Fruit fly (Drosophila melanogaster) whole organism, prepupa: ENCODE data around the gene CG12725.

Source experiments
- Blimp-1 ChIP-seq: fragments of 200-800 bp; sonication (Bioruptor generic); optimal IDR thresholded peaks from 3 replicates; lab custom pipeline; 2017; ENCODE audit warnings: missing biosample characterization, missing genetic modification characterization, mild to moderate bottlenecking, moderate library complexity, missing genetic modification reagents
- CG10631 ChIP-seq: fragments of 200-800 bp; sonication (Bioruptor generic); optimal IDR thresholded peaks from 2 replicates; lab custom pipeline; 2016; ENCODE audit warnings: missing biosample characterization, missing genetic modification characterization
- CG10669 ChIP-seq: fragments of 200-800 bp; sonication (Bioruptor generic); optimal IDR thresholded peaks from 3 replicates; lab custom pipeline; 2018; ENCODE audit warnings: missing biosample characterization, mild to moderate bottlenecking, missing genetic modification characterization, moderate library complexity
- CG11294 ChIP-seq: fragments of 200-800 bp; sonication (Bioruptor generic); IDR thresholded peaks from 2 replicates; pipeline ENCODE4 v1.3.6; 2022; ENCODE audit warnings: missing biosample characterization, missing genetic modification characterization
- CG11902 ChIP-seq: fragments of 200-800 bp; sonication (Bioruptor generic); optimal IDR thresholded peaks from 3 replicates; lab custom pipeline; 2016; ENCODE audit warnings: missing biosample characterization, missing genetic modification characterization
- CG15336 ChIP-seq: fragments of 200-800 bp; sonication (Bioruptor generic); IDR thresholded peaks from 2 replicates; pipeline ENCODE4 v1.3.6; 2022; ENCODE audit warnings: missing biosample characterization, missing genetic modification characterization
- CG16779 ChIP-seq: fragments of 200-800 bp; sonication (Bioruptor generic); optimal IDR thresholded peaks from 3 replicates; lab custom pipeline; 2017; ENCODE audit warnings: missing biosample characterization, mild to moderate bottlenecking, missing genetic modification characterization
- CG3032 ChIP-seq: fragments of 200-800 bp; optimal IDR thresholded peaks from 2 replicates; lab custom pipeline; 2019; ENCODE audit warnings: missing biosample characterization, mild to moderate bottlenecking, missing genetic modification characterization, moderate library complexity
- CG31627 ChIP-seq: fragments of 200-800 bp; sonication (Bioruptor generic); optimal IDR thresholded peaks from 3 replicates; lab custom pipeline; 2016; ENCODE audit warnings: missing biosample characterization, missing genetic modification characterization
- CG32006 ChIP-seq: fragments of 200-800 bp; sonication (Bioruptor generic); optimal IDR thresholded peaks from 3 replicates; lab custom pipeline; 2017; ENCODE audit warnings: missing biosample characterization, mild to moderate bottlenecking, missing genetic modification characterization
- CG3919 ChIP-seq: fragments of 200-800 bp; sonication (Bioruptor generic); optimal IDR thresholded peaks from 3 replicates; lab custom pipeline; 2016; ENCODE audit warnings: missing biosample characterization, missing genetic modification characterization
- CG6163 ChIP-seq: fragments of 200-800 bp; sonication (Bioruptor generic); IDR thresholded peaks from 3 replicates; pipeline ENCODE4 v1.3.6; 2022; ENCODE audit warnings: missing biosample characterization, missing genetic modification characterization
- CG6808 ChIP-seq: fragments of 200-800 bp; sonication (Bioruptor generic); optimal IDR thresholded peaks from 3 replicates; lab custom pipeline; 2017; ENCODE audit warnings: missing biosample characterization, missing genetic modification characterization, mild to moderate bottlenecking, moderate library complexity, missing genetic modification reagents
- CG8119 ChIP-seq: fragments of 200-800 bp; sonication (Bioruptor generic); IDR thresholded peaks from 3 replicates; pipeline ENCODE4 v1.3.6; 2022; ENCODE audit warnings: missing biosample characterization, missing genetic modification characterization
- CG8319 ChIP-seq: fragments of 200-800 bp; sonication (Bioruptor generic); optimal IDR thresholded peaks from 3 replicates; lab custom pipeline; 2016; ENCODE audit warnings: missing biosample characterization, missing genetic modification characterization
- Eip75B ChIP-seq: fragments of 200-800 bp; sonication (Bioruptor generic); optimal IDR thresholded peaks from 3 replicates; lab custom pipeline; 2016; ENCODE audit warnings: missing biosample characterization, missing genetic modification characterization
- Eip78C ChIP-seq: fragments of 200-800 bp; sonication (Bioruptor generic); peaks from one replicate; lab custom pipeline; 2016; ENCODE audit warnings: missing biosample characterization, missing genetic modification characterization
- Eip93F ChIP-seq: fragments of 200-800 bp; sonication (Bioruptor generic); optimal IDR thresholded peaks from 2 replicates; lab custom pipeline; 2016; ENCODE audit warnings: missing biosample characterization, mild to moderate bottlenecking, missing genetic modification characterization
- Ets21C ChIP-seq: fragments of 200-800 bp; sonication (Bioruptor generic); optimal IDR thresholded peaks from 3 replicates; lab custom pipeline; 2016; ENCODE audit warnings: missing biosample characterization, missing genetic modification characterization
- Ets96B ChIP-seq: fragments of 200-800 bp; optimal IDR thresholded peaks from 2 replicates; lab custom pipeline; 2019; ENCODE audit warnings: missing biosample characterization, mild to moderate bottlenecking, missing genetic modification characterization, moderate library complexity
- Gug ChIP-seq: fragments of 200-800 bp; sonication (Bioruptor generic); IDR thresholded peaks from 2 replicates; pipeline ENCODE4 v1.3.6; 2022; ENCODE audit warnings: missing biosample characterization, missing genetic modification characterization
- Hr38 ChIP-seq: sonication (Bioruptor generic); optimal IDR thresholded peaks from 2 replicates; lab custom pipeline; 2016; ENCODE audit warnings: missing biosample characterization, missing genetic modification characterization
- Hr39 ChIP-seq: fragments of 200-800 bp; sonication (Bioruptor generic); optimal IDR thresholded peaks from 2 replicates; lab custom pipeline; 2016; ENCODE audit warnings: missing biosample characterization, missing genetic modification characterization
- Hr4 ChIP-seq: fragments of 200-800 bp; sonication (Bioruptor generic); optimal IDR thresholded peaks from 3 replicates; lab custom pipeline; 2016; ENCODE audit warnings: missing biosample characterization, missing genetic modification characterization
- Lpt ChIP-seq: fragments of 200-800 bp; sonication (Bioruptor generic); optimal IDR thresholded peaks from 3 replicates; lab custom pipeline; 2016; ENCODE audit warnings: missing biosample characterization, missing genetic modification characterization
- Met ChIP-seq: fragments of 200-800 bp; sonication (Bioruptor generic); optimal IDR thresholded peaks from 3 replicates; lab custom pipeline; 2016; ENCODE audit warnings: missing biosample characterization, missing genetic modification characterization
- OdsH ChIP-seq: fragments of 200-800 bp; sonication (Bioruptor generic); optimal IDR thresholded peaks from 3 replicates; lab custom pipeline; 2016; ENCODE audit warnings: missing biosample characterization, missing genetic modification characterization
- Smox ChIP-seq: fragments of 200-800 bp; sonication (Bioruptor generic); optimal IDR thresholded peaks from 3 replicates; lab custom pipeline; 2016; ENCODE audit warnings: missing biosample characterization, missing genetic modification characterization
- Sox102F ChIP-seq: fragments of 200-800 bp; sonication (Bioruptor generic); optimal IDR thresholded peaks from 2 replicates; lab custom pipeline; 2016; ENCODE audit warnings: missing biosample characterization, mild to moderate bottlenecking, missing genetic modification characterization
- Sox14 ChIP-seq: fragments of 200-800 bp; sonication (Bioruptor generic); optimal IDR thresholded peaks from 3 replicates; lab custom pipeline; 2016; ENCODE audit warnings: missing biosample characterization, missing genetic modification characterization
- Sox15 ChIP-seq: fragments of 200-800 bp; sonication (Bioruptor generic); optimal IDR thresholded peaks from 3 replicates; lab custom pipeline; 2016; ENCODE audit warnings: missing biosample characterization, missing genetic modification characterization
- cyc ChIP-seq: fragments of 200-800 bp; sonication (Bioruptor generic); optimal IDR thresholded peaks from 3 replicates; lab custom pipeline; 2016; ENCODE audit warnings: missing biosample characterization, missing genetic modification characterization
- dac ChIP-seq: fragments of 200-800 bp; sonication (Bioruptor generic); optimal IDR thresholded peaks from 2 replicates; lab custom pipeline; 2017; ENCODE audit warnings: missing biosample characterization, mild to moderate bottlenecking, missing genetic modification characterization
- dsx ChIP-seq: fragments of 200-800 bp; optimal IDR thresholded peaks from 3 replicates; lab custom pipeline; 2019; ENCODE audit warnings: missing biosample characterization, mild to moderate bottlenecking, missing genetic modification characterization, moderate library complexity; ENCODE audit not compliant: poor library complexity, severe bottlenecking
- eg ChIP-seq: fragments of 200-800 bp; sonication (Bioruptor generic); IDR thresholded peaks from 3 replicates; pipeline ENCODE4 v1.3.6; 2022; ENCODE audit warnings: missing biosample characterization, missing genetic modification characterization
- esn ChIP-seq: fragments of 200-800 bp; sonication (Bioruptor generic); optimal IDR thresholded peaks from 2 replicates; lab custom pipeline; 2016; ENCODE audit warnings: missing biosample characterization, mild to moderate bottlenecking, missing genetic modification characterization, moderate library complexity
- fd59A ChIP-seq: fragments of 200-800 bp; sonication (Bioruptor generic); optimal IDR thresholded peaks from 2 replicates; lab custom pipeline; 2017; ENCODE audit warnings: missing biosample characterization, mild to moderate bottlenecking, missing genetic modification characterization, missing genetic modification reagents
- fkh ChIP-seq: fragments of 200-800 bp; sonication (Bioruptor generic); optimal IDR thresholded peaks from 3 replicates; lab custom pipeline; 2017; ENCODE audit warnings: missing biosample characterization, mild to moderate bottlenecking, missing genetic modification characterization, moderate library complexity
- lz ChIP-seq: fragments of 200-800 bp; sonication (Bioruptor generic); optimal IDR thresholded peaks from 3 replicates; lab custom pipeline; 2016; ENCODE audit warnings: missing biosample characterization, missing genetic modification characterization
- pdm3 ChIP-seq: fragments of 200-800 bp; sonication (Bioruptor generic); optimal IDR thresholded peaks from 3 replicates; lab custom pipeline; 2016; ENCODE audit warnings: missing biosample characterization, missing genetic modification characterization
- spab ChIP-seq: fragments of 200-800 bp; sonication (Bioruptor generic); optimal IDR thresholded peaks from 2 replicates; lab custom pipeline; 2017; ENCODE audit warnings: missing biosample characterization, mild to moderate bottlenecking, missing genetic modification characterization, missing genetic modification reagents
- svp ChIP-seq: fragments of 200-800 bp; sonication (Bioruptor generic); peaks from one replicate; lab custom pipeline; 2016; ENCODE audit warnings: missing biosample characterization, missing genetic modification characterization
- topi ChIP-seq: fragments of 200-800 bp; sonication (Bioruptor generic); optimal IDR thresholded peaks from 3 replicates; lab custom pipeline; 2016; ENCODE audit warnings: missing biosample characterization, missing genetic modification characterization

Gene CG12725

dm6 chrX:13402763-13403162 is at the start of gene CG12725:
CG12725 (minus strand) TSS chrX:13402863.
- TF ChIP-seq topi (GFP tag; lab: Kevin White, UChicago) (no peak), Hr39 (no peak), spab (no peak), Sox15 (GFP tag; lab: Kevin White, UChicago) (no peak), CG11294 (GFP tag; lab: Robert Waterston, UW) (no peak), Smox (GFP tag; lab: Kevin White, UChicago) (no peak), fd59A (no peak), Hr4 (no peak), eg (GFP tag; lab: Robert Waterston, UW) (no peak), CG3032 (tag; lab: Kevin White, UChicago) (no peak), Sox14 (no peak), pdm3 (no peak), Ets21C (GFP tag; lab: Kevin White, UChicago) (no peak), CG32006 (GFP tag; lab: Kevin White, UChicago) (no peak), Eip78C (GFP tag; lab: Kevin White, UChicago) (no peak), CG6163 (GFP tag; lab: Robert Waterston, UW) (no peak), CG10669 (GFP tag; lab: Kevin White, UChicago) (no peak)

dm6 chrX:13450754-13451153 is 48.1 kb upstream of the CG12725 start:
- TF ChIP-seq CG15336 = 0 out of 2 replicates have a peak, but pooled peaks have one; percentile 18
- no peak for TF ChIP-seq CG8319 (GFP tag; lab: Kevin White, UChicago)
- no peak for TF ChIP-seq Hr38 (GFP tag; lab: Kevin White, UChicago)
- 0 out of 2 replicates have a peak, but pooled peaks have one; percentile 8 for TF ChIP-seq Gug (GFP tag; lab: Robert Waterston, UW)
- TF ChIP-seq dac (GFP tag; lab: Kevin White, UChicago) = no peak
- TF ChIP-seq CG32006 (GFP tag; lab: Kevin White, UChicago) = peak; percentile 46

- TF ChIP-seq CG3032 (tag; lab: Kevin White, UChicago) = no peak
- peak; percentile 58 for TF ChIP-seq CG15336
- TF ChIP-seq dac (GFP tag; lab: Kevin White, UChicago) = no peak
- TF ChIP-seq Eip78C (GFP tag; lab: Kevin White, UChicago) = no peak
- no peak for TF ChIP-seq fkh (GFP tag; lab: Kevin White, UChicago)
- TF ChIP-seq CG32006 (GFP tag; lab: Kevin White, UChicago) = peak; percentile 22
- TF ChIP-seq OdsH = no peak
- 0 out of 3 replicates have a peak, but pooled peaks have one; percentile 29 for TF ChIP-seq CG8119 (GFP tag; lab: Robert Waterston, UW)
- TF ChIP-seq CG6163 (GFP tag; lab: Robert Waterston, UW) = no peak
- peak; percentile 45 for TF ChIP-seq CG11294 (GFP tag; lab: Robert Waterston, UW)
- TF ChIP-seq Sox15 (GFP tag; lab: Kevin White, UChicago) = no peak
- no peak for TF ChIP-seq cyc (GFP tag; lab: Kevin White, UChicago)
- no peak for TF ChIP-seq Ets21C (GFP tag; lab: Kevin White, UChicago)
- TF ChIP-seq Blimp-1 (GFP tag; lab: Kevin White, UChicago) = no peak
- no peak for TF ChIP-seq Eip93F (GFP tag; lab: Kevin White, UChicago)
- no peak for TF ChIP-seq dsx (GFP tag; lab: Kevin White, UChicago)
- no peak for TF ChIP-seq svp
- TF ChIP-seq Eip75B (GFP tag; lab: Kevin White, UChicago) = no peak
- no peak for TF ChIP-seq CG3919 (GFP tag; lab: Kevin White, UChicago)
- peak; percentile 27; the same call in 1 of the 2 replicates for TF ChIP-seq Gug (GFP tag; lab: Robert Waterston, UW)
- no peak for TF ChIP-seq topi (GFP tag; lab: Kevin White, UChicago)
- TF ChIP-seq CG10631 (GFP tag; lab: Kevin White, UChicago) = no peak
- TF ChIP-seq CG31627 (GFP tag; lab: Kevin White, UChicago) = no peak
Measured at dm6 chrX:13447438-13447837, 44.8 kb upstream of the CG12725 start.

- TF ChIP-seq esn (GFP tag; lab: Kevin White, UChicago) = no peak
- TF ChIP-seq topi (GFP tag; lab: Kevin White, UChicago) = no peak
- no peak for TF ChIP-seq CG16779 (tag; lab: Kevin White, UChicago)
- TF ChIP-seq CG31627 (GFP tag; lab: Kevin White, UChicago) = no peak
- TF ChIP-seq Met (GFP tag; lab: Kevin White, UChicago) = no peak
- TF ChIP-seq spab = no peak
- TF ChIP-seq lz (GFP tag; lab: Kevin White, UChicago) = no peak
- no peak for TF ChIP-seq Lpt (GFP tag; lab: Kevin White, UChicago)
- no peak for TF ChIP-seq Ets96B (tag; lab: Kevin White, UChicago)
- TF ChIP-seq OdsH = no peak
- no peak for TF ChIP-seq Hr4
- TF ChIP-seq CG10669 (GFP tag; lab: Kevin White, UChicago) = no peak
- no peak for TF ChIP-seq CG6808 (GFP tag; lab: Kevin White, UChicago)
- no peak for TF ChIP-seq Eip78C (GFP tag; lab: Kevin White, UChicago)
- TF ChIP-seq CG11294 (GFP tag; lab: Robert Waterston, UW) = no peak
- TF ChIP-seq CG32006 (GFP tag; lab: Kevin White, UChicago) = no peak
- TF ChIP-seq Sox102F (GFP tag; lab: Kevin White, UChicago) = no peak
- TF ChIP-seq Hr38 (GFP tag; lab: Kevin White, UChicago) = no peak
- TF ChIP-seq CG11902 (GFP tag; lab: Kevin White, UChicago) = no peak
Measured at dm6 chrX:13445695-13446094, 43.0 kb upstream of the CG12725 start, which contains the start of gene Neto. Neto (plus strand) TSS chrX:13445903.
